Worm (Caenorhabditis elegans) whole organism, mixed stage, embryonic: ENCODE measurements around the gene col-41.

Experiments used
- ces-1 ChIP-seq: fragments of 150-350 bp; optimal IDR thresholded peaks from 2 replicates; lab custom pipeline; 2014; ENCODE audit warnings: missing biosample characterization, missing genetic modification reagents, missing genetic modification characterization
- ham-2 ChIP-seq: fragments of 200-800 bp; sonication (Bioruptor generic); optimal IDR thresholded peaks from 2 replicates; lab custom pipeline; 2018; ENCODE audit warnings: mild to moderate bottlenecking, missing genetic modification characterization, missing compliant biosample characterization
- hlh-1 ChIP-seq: fragments of 150-350 bp; optimal IDR thresholded peaks from 2 replicates; lab custom pipeline; 2014; ENCODE audit warnings: missing biosample characterization, missing genetic modification reagents, missing genetic modification characterization
- mls-2 ChIP-seq: sonication (generic microtip); optimal IDR thresholded peaks from 2 replicates; lab custom pipeline; 2016; ENCODE audit warnings: mild to moderate bottlenecking, missing genetic modification characterization, moderate library complexity, missing compliant biosample characterization
- nhr-237 ChIP-seq: fragments of 150-350 bp; optimal IDR thresholded peaks from 2 replicates; lab custom pipeline; 2014; ENCODE audit warnings: missing biosample characterization, missing genetic modification characterization
- nhr-28 ChIP-seq: fragments of 150-350 bp; optimal IDR thresholded peaks from 2 replicates; lab custom pipeline; 2014; ENCODE audit warnings: missing biosample characterization, missing genetic modification characterization

The col-41 gene

ce11 chrX:15127338-15127737 lies 48.9 kb downstream of the col-41 start:
- TF ChIP-seq nhr-237 (tag; lab: Kevin White, UChicago) (no peak), ham-2 (GFP tag; lab: Kevin White, UChicago) (no peak), nhr-28 (tag; lab: Kevin White, UChicago) (no peak), hlh-1 (no peak)

ce11 chrX:15126736-15127135 lies 49.5 kb downstream of the col-41 start:
- peak; percentile 88 for TF ChIP-seq ces-1 (GFP tag; lab: Kevin White, UChicago)
- no peak for TF ChIP-seq mls-2 (tag; lab: Kevin White, UChicago)

- no peak for TF ChIP-seq nhr-28 (tag; lab: Kevin White, UChicago)
- TF ChIP-seq ces-1 (GFP tag; lab: Kevin White, UChicago) = peak; percentile 85
Measured at ce11 chrX:15125138-15125537, 51.1 kb downstream of the col-41 start.
